Worm (Caenorhabditis elegans): ENCODE data around the gene vms-1.

The vms-1 gene

ce11 chrIII:8121923-8122322 is 33.6 kb downstream of the vms-1 start (continued):
- TF ChIP-seq ceh-90 (tag; optimal IDR thresholded peaks at IDR 0.05) (no peak), pag-3 (tag; optimal IDR thresholded peaks at IDR 0.05; ENCODE audit: borderline replicate concordance, insufficient read depth) (no peak), nhr-11 (tag; optimal IDR thresholded peaks at IDR 0.05) (no peak), nhr-77 (tag; optimal IDR thresholded peaks at IDR 0.05) (no peak), zip-4 (GFP tag; optimal IDR thresholded peaks at IDR 0.05) (no peak), nhr-47 (tag; optimal IDR thresholded peaks at IDR 0.05) (peak; percentile 66), aha-1 (tag; optimal IDR thresholded peaks at IDR 0.05) (no peak), mef-2 (tag; optimal IDR thresholded peaks at IDR 0.05) (no peak), ztf-4 (tag; optimal IDR thresholded peaks at IDR 0.05) (peak; percentile 23), jun-1 (tag; optimal IDR thresholded peaks at IDR 0.05) (no peak), C16A3.4 (tag; optimal IDR thresholded peaks at IDR 0.05) (no peak), ama-1 (optimal IDR thresholded peaks at IDR 0.05) (no peak), rnt-1 (tag; optimal IDR thresholded peaks at IDR 0.05) (no peak), ces-1 (GFP tag; optimal IDR thresholded peaks at IDR 0.05) (no peak), nhr-84 (tag; optimal IDR thresholded peaks at IDR 0.05) (no peak)

- TF ChIP-seq lin-35 (GFP tag; optimal IDR thresholded peaks at IDR 0.05) (peak; percentile 40 to 52), nhr-90 (tag; optimal IDR thresholded peaks at IDR 0.05; ENCODE audit: poor library complexity) (no peak), mdl-1 (tag; optimal IDR thresholded peaks at IDR 0.05) (peak in 1 of 2 experiments; percentile 34), unc-86 (tag; optimal IDR thresholded peaks at IDR 0.05) (peak; percentile 42), skn-1 (tag; optimal IDR thresholded peaks at IDR 0.05) (peak; percentile 27), alr-1 (tag; optimal IDR thresholded peaks at IDR 0.05; ENCODE audit: borderline replicate concordance) (no peak), lin-39 (tag; optimal IDR thresholded peaks at IDR 0.05) (no peak), lsy-2 (tag; optimal IDR thresholded peaks at IDR 0.05) (peak; percentile 77 to 90), nhr-76 (tag; optimal IDR thresholded peaks at IDR 0.05) (no peak), nhr-47 (tag; optimal IDR thresholded peaks at IDR 0.05) (peak; percentile 50), unc-30 (tag; optimal IDR thresholded peaks at IDR 0.05) (no peak), mep-1 (tag; optimal IDR thresholded peaks at IDR 0.05) (peak; percentile 86), efl-1 (optimal IDR thresholded peaks at IDR 0.05) (peak; percentile 72 to 84), efl-1 (GFP tag; optimal IDR thresholded peaks at IDR 0.05 in 1 of 2) (peak; percentile 36 to 94), jun-1 (tag; optimal IDR thresholded peaks at IDR 0.05) (peak; percentile 16), fkh-4 (tag; optimal IDR thresholded peaks at IDR 0.05; ENCODE audit: borderline replicate concordance) (no peak), irx-1 (tag; optimal IDR thresholded peaks at IDR 0.05) (no peak), snu-23 (GFP tag; optimal IDR thresholded peaks at IDR 0.05) (peak; percentile 70), ztf-4 (tag; optimal IDR thresholded peaks at IDR 0.05) (no peak), nhr-237 (tag; optimal IDR thresholded peaks at IDR 0.05) (no peak), isw-1 (GFP tag; IDR thresholded peaks at IDR 0.05) (no peak), nhr-71 (tag; optimal IDR thresholded peaks at IDR 0.05) (peak; percentile 82), fkh-10 (GFP tag; optimal IDR thresholded peaks at IDR 0.05) (no peak), egl-27 (tag; optimal IDR thresholded peaks at IDR 0.05) (no peak), lin-13 (GFP tag; optimal IDR thresholded peaks at IDR 0.05) (peak; percentile 20), fkh-8 (tag; optimal IDR thresholded peaks at IDR 0.05) (peak; percentile 16), lir-3 (tag; optimal IDR thresholded peaks at IDR 0.05; ENCODE audit: poor library complexity) (no peak), aha-1 (tag; optimal IDR thresholded peaks at IDR 0.05) (no peak), egl-13 (tag; optimal IDR thresholded peaks at IDR 0.05) (no peak), nhr-77 (tag; optimal IDR thresholded peaks at IDR 0.05) (peak; percentile 45), nhr-84 (tag; optimal IDR thresholded peaks at IDR 0.05) (no peak), xbp-1 (tag; optimal IDR thresholded peaks at IDR 0.05) (peak; percentile 37), ets-5 (GFP tag; IDR thresholded peaks at IDR 0.05) (no peak), tbx-2 (tag; optimal IDR thresholded peaks at IDR 0.05) (peak; percentile 54), dsc-1 (tag; optimal IDR thresholded peaks at IDR 0.05) (peak; percentile 53), elt-3 (tag; optimal IDR thresholded peaks at IDR 0.05) (peak in 1 of 6 experiments; percentile 59), ztf-11 (tag; optimal IDR thresholded peaks at IDR 0.05) (no peak), ces-1 (GFP tag; optimal IDR thresholded peaks at IDR 0.05) (no peak), blmp-1 (tag; optimal IDR thresholded peaks at IDR 0.05) (peak; percentile 61), snpc-4 (tag; optimal IDR thresholded peaks at IDR 0.05) (no peak), swsn-7 (tag; optimal IDR thresholded peaks at IDR 0.05) (peak; percentile 57), ceh-90 (tag; optimal IDR thresholded peaks at IDR 0.05) (no peak), hlh-4 (tag; optimal IDR thresholded peaks at IDR 0.05) (no peak), pax-3 (tag; optimal IDR thresholded peaks at IDR 0.05) (no peak), rnt-1 (tag; optimal IDR thresholded peaks at IDR 0.05) (peak; percentile 67)
Measured at ce11 chrIII:8124323-8124722, 36.0 kb downstream of the vms-1 start.

Measured in whole organism, L1 larva.